Worm (Caenorhabditis elegans): ENCODE data around the gene Y41G9A.5.
A peak's percentile ranks its signal among the peaks of the same experiment; 100 is the strongest.

Gene Y41G9A.5

ce11 chrX:2909227-2909626 is 37.2 kb upstream of the Y41G9A.5 start, which contains the start of gene nmy-1:
nmy-1 (plus strand) TSS chrX:2909527.
- TF ChIP-seq flt-1 (GFP tag; IDR thresholded peaks at IDR 0.05) (no peak), sea-1 (GFP tag; conservative IDR thresholded peaks at IDR 0.05) (no peak), ama-1 (optimal IDR thresholded peaks at IDR 0.05) (no peak), ceh-36 (tag; optimal IDR thresholded peaks at IDR 0.05) (no peak), pes-1 (GFP tag; IDR thresholded peaks at IDR 0.05) (no peak), hmbx-1 (tag; optimal IDR thresholded peaks at IDR 0.05) (no peak)

- TF ChIP-seq hmbx-1 (tag; optimal IDR thresholded peaks at IDR 0.05) (no peak), sea-1 (GFP tag; conservative IDR thresholded peaks at IDR 0.05) (no peak), ceh-13 (GFP tag; optimal IDR thresholded peaks at IDR 0.05) (no peak), hmg-4 (GFP tag; optimal IDR thresholded peaks at IDR 0.05) (no peak), hnd-1 (tag; optimal IDR thresholded peaks at IDR 0.05) (no peak), aly-1 (tag; optimal IDR thresholded peaks at IDR 0.05) (no peak)
These were observed 33.8 kb upstream of the Y41G9A.5 start for ce11 chrX:2912689-2913088.

ce11 chrX:2919488-2919887 is 27.0 kb upstream of the Y41G9A.5 start:
- TF ChIP-seq hmg-4 (GFP tag; optimal IDR thresholded peaks at IDR 0.05) (no peak), ceh-36 (tag; optimal IDR thresholded peaks at IDR 0.05) (no peak), ets-7 (tag; optimal IDR thresholded peaks at IDR 0.05) (no peak), aly-1 (tag; optimal IDR thresholded peaks at IDR 0.05) (no peak), hnd-1 (tag; optimal IDR thresholded peaks at IDR 0.05) (no peak), tbx-11 (GFP tag; IDR thresholded peaks at IDR 0.05) (no peak), flt-1 (GFP tag; IDR thresholded peaks at IDR 0.05) (no peak), F13C5.2 (tag; optimal IDR thresholded peaks at IDR 0.05) (no peak), pes-1 (GFP tag; IDR thresholded peaks at IDR 0.05) (no peak), ceh-13 (GFP tag; optimal IDR thresholded peaks at IDR 0.05) (no peak)

- no peak for TF ChIP-seq aly-1 (tag; optimal IDR thresholded peaks at IDR 0.05)
- no peak for TF ChIP-seq tra-4 (tag; optimal IDR thresholded peaks at IDR 0.05)
- no peak for TF ChIP-seq ama-1 (optimal IDR thresholded peaks at IDR 0.05)
- no peak for TF ChIP-seq hnd-1 (tag; optimal IDR thresholded peaks at IDR 0.05)
- TF ChIP-seq hmg-4 (GFP tag; optimal IDR thresholded peaks at IDR 0.05), result no peak
- no peak for TF ChIP-seq flt-1 (GFP tag; IDR thresholded peaks at IDR 0.05)
- no peak for TF ChIP-seq sea-1 (GFP tag; conservative IDR thresholded peaks at IDR 0.05)
- no peak for TF ChIP-seq B0310.2 (tag; optimal IDR thresholded peaks at IDR 0.05)
- TF ChIP-seq scrt-1 (GFP tag; IDR thresholded peaks at IDR 0.05), result no peak
- no peak for TF ChIP-seq tbx-11 (GFP tag; IDR thresholded peaks at IDR 0.05)
- TF ChIP-seq ceh-36 (tag; optimal IDR thresholded peaks at IDR 0.05), result no peak
- no peak for TF ChIP-seq F13C5.2 (tag; optimal IDR thresholded peaks at IDR 0.05)
- TF ChIP-seq ets-7 (tag; optimal IDR thresholded peaks at IDR 0.05), result no peak
- no peak for TF ChIP-seq hmbx-1 (tag; optimal IDR thresholded peaks at IDR 0.05)
- no peak for TF ChIP-seq ceh-13 (GFP tag; optimal IDR thresholded peaks at IDR 0.05)
- no peak for TF ChIP-seq pes-1 (GFP tag; IDR thresholded peaks at IDR 0.05)
- TF ChIP-seq tbx-37 (GFP tag; conservative IDR thresholded peaks at IDR 0.05), result no peak
These were observed 26.0 kb upstream of the Y41G9A.5 start for ce11 chrX:2920456-2920855.

ce11 chrX:2921737-2922136 is 24.7 kb upstream of the Y41G9A.5 start:
- TF ChIP-seq tra-4 (tag; optimal IDR thresholded peaks at IDR 0.05) (no peak), hmbx-1 (tag; optimal IDR thresholded peaks at IDR 0.05) (no peak), pes-1 (GFP tag; IDR thresholded peaks at IDR 0.05) (no peak), B0310.2 (tag; optimal IDR thresholded peaks at IDR 0.05) (no peak), ets-7 (tag; optimal IDR thresholded peaks at IDR 0.05) (no peak), F13C5.2 (tag; optimal IDR thresholded peaks at IDR 0.05) (no peak), tbx-11 (GFP tag; IDR thresholded peaks at IDR 0.05) (no peak), tbx-37 (GFP tag; conservative IDR thresholded peaks at IDR 0.05) (no peak), scrt-1 (GFP tag; IDR thresholded peaks at IDR 0.05) (no peak)

- TF ChIP-seq hmbx-1 (tag; optimal IDR thresholded peaks at IDR 0.05), result no peak
- TF ChIP-seq scrt-1 (GFP tag; IDR thresholded peaks at IDR 0.05), result no peak
- TF ChIP-seq ama-1 (optimal IDR thresholded peaks at IDR 0.05), result no peak
- TF ChIP-seq flt-1 (GFP tag; IDR thresholded peaks at IDR 0.05), result no peak
- no peak for TF ChIP-seq tbx-11 (GFP tag; IDR thresholded peaks at IDR 0.05)
- no peak for TF ChIP-seq ets-7 (tag; optimal IDR thresholded peaks at IDR 0.05)
- TF ChIP-seq sea-1 (GFP tag; conservative IDR thresholded peaks at IDR 0.05), result no peak
- no peak for TF ChIP-seq aly-1 (tag; optimal IDR thresholded peaks at IDR 0.05)
- TF ChIP-seq B0310.2 (tag; optimal IDR thresholded peaks at IDR 0.05), result no peak
- no peak for TF ChIP-seq ceh-36 (tag; optimal IDR thresholded peaks at IDR 0.05)
- no peak for TF ChIP-seq pes-1 (GFP tag; IDR thresholded peaks at IDR 0.05)
- TF ChIP-seq tra-4 (tag; optimal IDR thresholded peaks at IDR 0.05), result no peak
- no peak for TF ChIP-seq hmg-4 (GFP tag; optimal IDR thresholded peaks at IDR 0.05)
- no peak for TF ChIP-seq hnd-1 (tag; optimal IDR thresholded peaks at IDR 0.05)
These were observed 23.8 kb upstream of the Y41G9A.5 start for ce11 chrX:2922602-2923203.

ce11 chrX:2923888-2924287 is 22.6 kb upstream of the Y41G9A.5 start, which contains the start of gene hst-3.2:
hst-3.2 (minus strand) TSS chrX:2923988.
- TF ChIP-seq pes-1 (GFP tag; IDR thresholded peaks at IDR 0.05) (no peak), tbx-11 (GFP tag; IDR thresholded peaks at IDR 0.05) (no peak), hmg-4 (GFP tag; optimal IDR thresholded peaks at IDR 0.05) (no peak), ceh-36 (tag; optimal IDR thresholded peaks at IDR 0.05) (no peak), tbx-37 (GFP tag; conservative IDR thresholded peaks at IDR 0.05) (no peak), ceh-13 (GFP tag; optimal IDR thresholded peaks at IDR 0.05) (no peak), ama-1 (optimal IDR thresholded peaks at IDR 0.05) (no peak), scrt-1 (GFP tag; IDR thresholded peaks at IDR 0.05) (no peak)

ce11 chrX:2924438-2924837 is 22.0 kb upstream of the Y41G9A.5 start:
- TF ChIP-seq hmg-4 (GFP tag; optimal IDR thresholded peaks at IDR 0.05), result peak; percentile 40
- TF ChIP-seq hnd-1 (tag; optimal IDR thresholded peaks at IDR 0.05), result no peak
